Worm (Caenorhabditis elegans) whole organism, L3 larva: ENCODE measurements around the gene M7.7.
A peak's percentile ranks its signal among the peaks of the same experiment; 100 is the strongest.

Source experiments
- R02D3.7 ChIP-seq: fragments of 150-350 bp; optimal IDR thresholded peaks from 2 replicates; lab custom pipeline; 2014; ENCODE audit warnings: missing biosample characterization, missing genetic modification characterization
- ZK546.5 ChIP-seq: sonication (generic microtip); optimal IDR thresholded peaks from 2 replicates; lab custom pipeline; 2017; ENCODE audit warnings: missing biosample characterization, missing genetic modification characterization
- ama-1 ChIP-seq: fragments of 150-350 bp; optimal IDR thresholded peaks from 2 replicates; lab custom pipeline; 2018
- ceh-28 ChIP-seq: fragments of 150-350 bp; optimal IDR thresholded peaks from 2 replicates; lab custom pipeline; 2014; ENCODE audit warnings: missing biosample characterization, missing genetic modification reagents, missing genetic modification characterization
- ceh-82 ChIP-seq: fragments of 150-350 bp; optimal IDR thresholded peaks from 2 replicates; lab custom pipeline; 2014; ENCODE audit warnings: missing biosample characterization, missing genetic modification characterization
- ceh-9 ChIP-seq: sonication (generic microtip); optimal IDR thresholded peaks from 2 replicates; lab custom pipeline; 2018; ENCODE audit warnings: missing biosample characterization, missing genetic modification characterization
- egl-27 ChIP-seq: sonication (generic microtip); optimal IDR thresholded peaks from 4 replicates; lab custom pipeline; 2017; ENCODE audit warnings: missing biosample characterization, missing genetic modification reagents, missing genetic modification characterization
- egl-5 ChIP-seq: fragments of 150-350 bp; optimal IDR thresholded peaks from 2 replicates; lab custom pipeline; 2017; ENCODE audit warnings: missing biosample characterization, missing genetic modification reagents, missing genetic modification characterization, inconsistent platforms
- elt-1 ChIP-seq: fragments of 150-350 bp; optimal IDR thresholded peaks from 2 replicates; lab custom pipeline; 2014; ENCODE audit warnings: missing biosample characterization, missing genetic modification characterization
- elt-2 ChIP-seq: sonication (generic microtip); optimal IDR thresholded peaks from 2 replicates; lab custom pipeline; 2016; ENCODE audit warnings: missing genetic modification reagents, mild to moderate bottlenecking, missing genetic modification characterization, missing compliant biosample characterization
- elt-3 ChIP-seq, 3 experiments: fragments of 150-350 bp in 1 of 3; sonication (generic microtip) in 2 of 3; optimal IDR thresholded peaks; 2 replicates in 2 of 3; 4 replicates in 1 of 3; lab custom pipeline; 2014 to 2017; ENCODE audit warnings: missing biosample characterization in 3 of 3, missing genetic modification characterization in 3 of 3
- eor-1 ChIP-seq, 2 experiments: fragments of 150-350 bp; optimal IDR thresholded peaks; 2 replicates each; lab custom pipeline; 2014 to 2018; ENCODE audit warnings: missing biosample characterization in 2 of 2, missing genetic modification characterization in 2 of 2
- fkh-10 ChIP-seq: sonication (generic microtip); optimal IDR thresholded peaks from 2 replicates; lab custom pipeline; 2017; ENCODE audit warnings: missing biosample characterization, missing genetic modification reagents, missing genetic modification characterization
- fos-1 ChIP-seq: fragments of 150-350 bp; optimal IDR thresholded peaks from 2 replicates; lab custom pipeline; 2014; ENCODE audit warnings: missing biosample characterization, missing genetic modification characterization
- hmg-11 ChIP-seq: sonication (generic microtip); optimal IDR thresholded peaks from 2 replicates; lab custom pipeline; 2016; ENCODE audit warnings: missing genetic modification characterization, missing compliant biosample characterization
- jun-1 ChIP-seq: fragments of 150-350 bp; optimal IDR thresholded peaks from 2 replicates; lab custom pipeline; 2014; ENCODE audit warnings: missing biosample characterization, missing genetic modification reagents, missing genetic modification characterization
- lin-15B ChIP-seq: fragments of 150-350 bp; optimal IDR thresholded peaks from 2 replicates; lab custom pipeline; 2014; ENCODE audit warnings: missing biosample characterization, missing genetic modification characterization
- lin-39 ChIP-seq: fragments of 150-350 bp; optimal IDR thresholded peaks from 2 replicates; lab custom pipeline; 2018; ENCODE audit warnings: missing biosample characterization, missing genetic modification reagents, missing genetic modification characterization
- lsy-12 ChIP-seq: sonication (generic microtip); optimal IDR thresholded peaks from 2 replicates; lab custom pipeline; 2016; ENCODE audit warnings: mild to moderate bottlenecking, missing genetic modification characterization, missing compliant biosample characterization
- mdl-1 ChIP-seq: fragments of 150-350 bp; optimal IDR thresholded peaks from 2 replicates; lab custom pipeline; 2014; ENCODE audit warnings: missing biosample characterization, missing genetic modification characterization
- mml-1 ChIP-seq: fragments of 150-350 bp; sonication (generic microtip); optimal IDR thresholded peaks from 3 replicates; lab custom pipeline; 2014; ENCODE audit warnings: missing biosample characterization, missing genetic modification characterization
- nfya-1 ChIP-seq: sonication (generic microtip); optimal IDR thresholded peaks from 2 replicates; lab custom pipeline; 2017; ENCODE audit warnings: missing genetic modification characterization, mild to moderate bottlenecking, missing compliant biosample characterization, antibody characterized with exemption, moderate library complexity; ENCODE audit not compliant: insufficient read depth
- nhr-11 ChIP-seq: fragments of 150-350 bp; optimal IDR thresholded peaks from 2 replicates; lab custom pipeline; 2014; ENCODE audit warnings: missing biosample characterization, missing genetic modification characterization
- nhr-12 ChIP-seq: fragments of 150-350 bp; optimal IDR thresholded peaks from 2 replicates; lab custom pipeline; 2014; ENCODE audit warnings: missing biosample characterization, missing genetic modification characterization
- nhr-23 ChIP-seq: fragments of 150-350 bp; optimal IDR thresholded peaks from 2 replicates; lab custom pipeline; 2014; ENCODE audit warnings: missing biosample characterization, missing genetic modification reagents, missing genetic modification characterization
- nhr-237 ChIP-seq: fragments of 150-350 bp; optimal IDR thresholded peaks from 2 replicates; lab custom pipeline; 2014; ENCODE audit warnings: missing biosample characterization, missing genetic modification characterization
- nhr-28 ChIP-seq: fragments of 150-350 bp; optimal IDR thresholded peaks from 2 replicates; lab custom pipeline; 2014; ENCODE audit warnings: missing biosample characterization, missing genetic modification characterization
- nhr-76 ChIP-seq: fragments of 150-350 bp; sonication (generic microtip); optimal IDR thresholded peaks from 5 replicates; lab custom pipeline; 2014; ENCODE audit warnings: missing biosample characterization, missing genetic modification characterization
- nhr-77 ChIP-seq: fragments of 150-350 bp; optimal IDR thresholded peaks from 2 replicates; lab custom pipeline; 2014; ENCODE audit warnings: missing biosample characterization, missing genetic modification characterization
- pha-4 ChIP-seq: fragments of 150-350 bp; optimal IDR thresholded peaks from 2 replicates; lab custom pipeline; 2014; ENCODE audit warnings: missing biosample characterization, missing genetic modification reagents, missing genetic modification characterization
- pqm-1 ChIP-seq: fragments of 150-350 bp; optimal IDR thresholded peaks from 2 replicates; lab custom pipeline; 2017; ENCODE audit warnings: missing biosample characterization, missing genetic modification characterization, inconsistent platforms
- sea-2 ChIP-seq: fragments of 150-350 bp; sonication (generic microtip); optimal IDR thresholded peaks from 4 replicates; lab custom pipeline; 2014; ENCODE audit warnings: missing biosample characterization, missing genetic modification reagents, missing genetic modification characterization
- snpc-4 ChIP-seq: fragments of 150-350 bp; optimal IDR thresholded peaks from 2 replicates; lab custom pipeline; 2014; ENCODE audit warnings: missing biosample characterization, missing genetic modification characterization
- tbx-2 ChIP-seq: sonication (generic microtip); optimal IDR thresholded peaks from 2 replicates; lab custom pipeline; 2016; ENCODE audit warnings: mild to moderate bottlenecking, missing genetic modification characterization, missing compliant biosample characterization
- unc-62 ChIP-seq: fragments of 150-350 bp; sonication (generic microtip); optimal IDR thresholded peaks from 4 replicates; lab custom pipeline; 2014; ENCODE audit warnings: missing biosample characterization, missing genetic modification reagents, missing genetic modification characterization
- zag-1 ChIP-seq: fragments of 150-350 bp; optimal IDR thresholded peaks from 2 replicates; lab custom pipeline; 2014; ENCODE audit warnings: missing biosample characterization, missing genetic modification characterization
- ztf-11 ChIP-seq: fragments of 150-350 bp; optimal IDR thresholded peaks from 2 replicates; lab custom pipeline; 2014; ENCODE audit warnings: missing biosample characterization, missing genetic modification characterization
- ztf-4 ChIP-seq: fragments of 150-350 bp; optimal IDR thresholded peaks from 2 replicates; lab custom pipeline; 2014; ENCODE audit warnings: missing biosample characterization, missing genetic modification characterization

Gene M7.7

ce11 chrIV:11094052-11094451 is 4.4 kb downstream of the M7.7 start:
- TF ChIP-seq nhr-77 (tag; lab: Kevin White, UChicago) = no peak

ce11 chrIV:11094974-11095373 is 5.3 kb downstream of the M7.7 start, which contains the start of gene M7.8:
Gene M7.8, minus strand, starts transcription at chrIV:11095085.
- TF ChIP-seq pha-4 (tag; lab: Kevin White, UChicago) (no peak), fkh-10 (peak; percentile 76)

DNA sequence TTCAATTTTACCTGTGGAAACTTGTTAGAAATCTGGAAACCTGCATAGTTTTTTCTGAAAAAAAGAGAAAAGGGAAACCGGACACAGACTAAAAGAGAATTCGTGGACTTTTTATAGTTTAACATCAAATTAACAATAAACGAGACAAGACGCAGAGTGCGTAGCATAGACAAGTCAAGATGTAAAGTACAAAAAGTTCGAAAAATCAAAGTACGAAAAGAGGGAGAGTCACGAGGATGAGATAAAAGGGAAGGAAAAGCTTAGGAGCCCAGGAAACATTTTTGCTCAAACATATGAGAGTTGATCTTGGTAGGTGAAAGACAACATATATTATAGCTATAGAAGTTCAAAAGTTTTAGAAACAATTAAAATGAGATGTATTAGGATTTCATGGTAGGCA is 8.2 kb downstream of the M7.7 start, which contains the start of gene M7.12:
Gene M7.12 (minus strand): TSS at position 188 of the 400 bp plus-strand sequence.
- TF ChIP-seq zag-1 (tag; lab: Kevin White, UChicago) (no peak), nhr-28 (no peak), pqm-1 (tag; lab: Kevin White, UChicago) (peak; percentile 37), mdl-1 (tag; lab: Kevin White, UChicago) (no peak), pha-4 (tag; lab: Kevin White, UChicago) (no peak), fkh-10 (no peak), lin-39 (no peak), sea-2 (GFP tag; lab: Kevin White, UChicago) (no peak), jun-1 (tag; lab: Kevin White, UChicago) (no peak), ceh-28 (tag; lab: Kevin White, UChicago) (no peak), mml-1 (no peak), egl-5 (no peak), ceh-82 (no peak), nfya-1 (peak; percentile 7), nhr-23 (tag; lab: Kevin White, UChicago) (no peak), unc-62 (no peak), nhr-76 (tag; lab: Kevin White, UChicago) (peak; percentile 76), lsy-12 (tag; lab: Kevin White, UChicago) (no peak), ztf-4 (no peak), lin-15B (tag; lab: Kevin White, UChicago) (no peak), R02D3.7 (tag; lab: Kevin White, UChicago) (no peak), nhr-11 (no peak), ceh-9 (tag; lab: Kevin White, UChicago) (no peak), egl-27 (no peak)
- TF ChIP-seq, all 47 proteins: peak for 3

DNA sequence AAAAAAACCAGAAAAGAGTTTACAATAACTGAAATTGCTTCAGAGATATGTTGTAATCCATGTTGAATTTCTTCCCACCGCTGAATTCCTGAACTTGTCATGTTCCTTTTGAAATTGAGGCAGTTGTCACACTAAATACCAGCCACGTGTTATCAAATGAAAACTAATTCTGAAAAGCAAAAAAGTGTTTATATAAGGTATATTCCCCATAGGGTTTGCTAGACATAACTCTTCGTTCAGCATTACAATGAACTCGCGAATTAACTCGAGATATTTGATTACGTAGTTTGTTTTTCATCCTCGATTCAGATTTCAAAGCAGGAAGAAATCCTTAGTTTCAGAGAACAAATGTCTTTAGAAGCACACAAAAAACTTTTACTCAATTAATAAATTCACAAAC is 10.6 kb downstream of the M7.7 start, which contains the start of gene str-3:
Gene str-3 (minus strand): TSS at position 101 of the 400 bp plus-strand sequence.
- TF ChIP-seq elt-2 (no peak), unc-62 (no peak), mml-1 (no peak), ama-1 (lab: Kevin White, UChicago) (no peak), egl-5 (no peak), mdl-1 (tag; lab: Kevin White, UChicago) (no peak), fos-1 (tag; lab: Kevin White, UChicago) (no peak), nhr-11 (no peak), fkh-10 (no peak), lin-15B (tag; lab: Kevin White, UChicago) (no peak), sea-2 (GFP tag; lab: Kevin White, UChicago) (no peak), zag-1 (tag; lab: Kevin White, UChicago) (no peak), elt-3 (tag; optimal IDR thresholded peaks at IDR 0.05; lab: Kevin White, UChicago) (no peak), eor-1 (tag; optimal IDR thresholded peaks at IDR 0.05; lab: Kevin White, UChicago) (no peak), nhr-237 (tag; lab: Kevin White, UChicago) (no peak), ceh-28 (tag; lab: Kevin White, UChicago) (no peak), nhr-76 (tag; lab: Kevin White, UChicago) (no peak), snpc-4 (tag; lab: Kevin White, UChicago) (no peak), tbx-2 (no peak), elt-1 (tag; lab: Kevin White, UChicago) (no peak)

ce11 chrIV:11101383-11101782 is 11.8 kb downstream of the M7.7 start, which contains the start of gene srlf-18:
Gene srlf-18, minus strand, starts transcription at chrIV:11101483.
- TF ChIP-seq ZK546.5 = no peak
- TF ChIP-seq nhr-237 (tag; lab: Kevin White, UChicago) = no peak
- TF ChIP-seq nhr-23 (tag; lab: Kevin White, UChicago) = no peak
- no peak for TF ChIP-seq mdl-1 (tag; lab: Kevin White, UChicago)
- TF ChIP-seq nhr-76 (tag; lab: Kevin White, UChicago) = no peak
- no peak for TF ChIP-seq lin-39
- no peak for TF ChIP-seq pqm-1 (tag; lab: Kevin White, UChicago)
- TF ChIP-seq unc-62 = no peak
- TF ChIP-seq nhr-12 (tag; lab: Kevin White, UChicago) = no peak
- no peak for TF ChIP-seq nfya-1
- no peak for TF ChIP-seq ztf-11 (tag; lab: Kevin White, UChicago)
- no peak for TF ChIP-seq hmg-11 (tag; lab: Kevin White, UChicago)
- no peak for TF ChIP-seq ama-1 (lab: Kevin White, UChicago)
- TF ChIP-seq eor-1 (tag; optimal IDR thresholded peaks at IDR 0.05; lab: Kevin White, UChicago) = no peak
